Fruit fly (Drosophila melanogaster): Measurements from ENCODE around the gene ppk28.

Gene ppk28

DNA sequence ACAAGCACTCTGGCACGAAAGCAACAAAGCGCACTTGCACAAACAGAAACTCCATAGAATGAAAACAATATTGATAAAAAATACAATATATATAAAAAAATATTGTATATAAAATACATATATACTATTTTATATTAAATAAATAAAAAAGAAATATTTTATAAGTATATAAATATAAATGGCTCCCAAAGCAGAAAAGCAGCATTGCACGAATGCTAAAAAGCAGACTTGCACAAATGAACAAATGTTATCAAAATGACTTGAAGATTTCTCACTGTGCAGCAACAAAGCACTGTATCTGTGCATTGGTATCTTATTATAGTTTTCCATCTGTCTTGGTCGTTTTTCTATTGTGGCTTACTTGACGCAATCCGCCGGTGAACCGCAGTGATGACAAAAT is 37.1 kb upstream of the ppk28 start (continued):
- TF ChIP-seq al (GFP tag; IDR thresholded peaks at IDR 0.05) (no peak), Rfx (GFP tag; IDR thresholded peaks at IDR 0.05) (no peak), Sin3A (optimal IDR thresholded peaks at IDR 0.05) (no peak), CG13123 (GFP tag; optimal IDR thresholded peaks at IDR 0.05) (no peak), CG10321 (GFP tag; IDR thresholded peaks at IDR 0.05) (no peak), CG13894 (tag; optimal IDR thresholded peaks at IDR 0.05) (no peak), HHEX (GFP tag; optimal IDR thresholded peaks at IDR 0.05) (peak; percentile 15), Ets97D (GFP tag; optimal IDR thresholded peaks at IDR 0.05) (no peak), unpg (GFP tag; optimal IDR thresholded peaks at IDR 0.05) (peak; percentile 28), aop (GFP tag; IDR thresholded peaks at IDR 0.05) (no peak), sr (GFP tag; IDR thresholded peaks at IDR 0.05) (no peak), CG2202 (tag; optimal IDR thresholded peaks at IDR 0.05) (no peak), CG4328 (GFP tag; optimal IDR thresholded peaks at IDR 0.05) (no peak), toy (GFP tag; IDR thresholded peaks at IDR 0.05) (no peak), bab2 (GFP tag; optimal IDR thresholded peaks at IDR 0.05) (no peak), chif (GFP tag; optimal IDR thresholded peaks at IDR 0.05) (no peak), jumu (GFP tag; optimal IDR thresholded peaks at IDR 0.05) (no peak), tin (GFP tag; optimal IDR thresholded peaks at IDR 0.05) (no peak), sim (GFP tag; IDR thresholded peaks at IDR 0.05) (no peak), CG1647 (GFP tag; optimal IDR thresholded peaks at IDR 0.05) (no peak), pita (GFP tag; optimal IDR thresholded peaks at IDR 0.05) (no peak), otp (GFP tag; IDR thresholded peaks at IDR 0.05) (no peak), CG1602 (GFP tag; optimal IDR thresholded peaks at IDR 0.05) (no peak), CG16779 (GFP tag; IDR thresholded peaks at IDR 0.05) (no peak), psq (GFP tag; optimal IDR thresholded peaks at IDR 0.05) (no peak), dimm (GFP tag; IDR thresholded peaks at IDR 0.05) (no peak), CG2678 (tag; optimal IDR thresholded peaks at IDR 0.05) (peak; percentile 52), Lim3 (GFP tag; IDR thresholded peaks at IDR 0.05) (no peak), CG31365 (tag; optimal IDR thresholded peaks at IDR 0.05) (no peak), CG14965 (GFP tag; optimal IDR thresholded peaks at IDR 0.05; ENCODE audit: borderline replicate concordance) (no peak), inv (GFP tag; IDR thresholded peaks at IDR 0.05; ENCODE audit: partially characterized antibody) (no peak), CG6683 (GFP tag; optimal IDR thresholded peaks at IDR 0.05) (no peak), H15 (GFP tag; IDR thresholded peaks at IDR 0.05) (no peak), CG8944 (GFP tag; optimal IDR thresholded peaks at IDR 0.05) (no peak), CG9727 (GFP tag; optimal IDR thresholded peaks at IDR 0.05) (peak; percentile 24), CG9797 (GFP tag; optimal IDR thresholded peaks at IDR 0.05) (no peak), lola (GFP tag; optimal IDR thresholded peaks at IDR 0.05) (no peak), CG7271 (tag; optimal IDR thresholded peaks at IDR 0.05) (no peak), Hr78 (GFP tag; optimal IDR thresholded peaks at IDR 0.05) (no peak), slbo (GFP tag; IDR thresholded peaks at IDR 0.05) (no peak), zfh2 (GFP tag; optimal IDR thresholded peaks at IDR 0.05) (no peak), CG11093 (GFP tag; IDR thresholded peaks at IDR 0.05) (no peak), CG14710 (tag; optimal IDR thresholded peaks at IDR 0.05) (no peak), Opbp (GFP tag; IDR thresholded peaks at IDR 0.05; ENCODE audit: partially characterized antibody) (no peak), repo (GFP tag; optimal IDR thresholded peaks at IDR 0.05) (no peak), CG11085 (GFP tag; IDR thresholded peaks at IDR 0.05) (no peak), Atf6 (GFP tag; IDR thresholded peaks at IDR 0.05) (no peak), CG8281 (tag; optimal IDR thresholded peaks at IDR 0.05) (no peak), lilli (GFP tag; optimal IDR thresholded peaks at IDR 0.05) (no peak), Nf-YC (tag; optimal IDR thresholded peaks at IDR 0.05) (no peak), H2.0 (GFP tag; IDR thresholded peaks at IDR 0.05) (no peak), CG6791 (GFP tag; IDR thresholded peaks at IDR 0.05; ENCODE audit: partially characterized antibody) (no peak), kay (GFP tag; optimal IDR thresholded peaks at IDR 0.05) (no peak)

Measured in whole organism, embryonic.